Worm (Caenorhabditis elegans): ENCODE measurements around the gene T10B10.4.

The T10B10.4 gene

DNA sequence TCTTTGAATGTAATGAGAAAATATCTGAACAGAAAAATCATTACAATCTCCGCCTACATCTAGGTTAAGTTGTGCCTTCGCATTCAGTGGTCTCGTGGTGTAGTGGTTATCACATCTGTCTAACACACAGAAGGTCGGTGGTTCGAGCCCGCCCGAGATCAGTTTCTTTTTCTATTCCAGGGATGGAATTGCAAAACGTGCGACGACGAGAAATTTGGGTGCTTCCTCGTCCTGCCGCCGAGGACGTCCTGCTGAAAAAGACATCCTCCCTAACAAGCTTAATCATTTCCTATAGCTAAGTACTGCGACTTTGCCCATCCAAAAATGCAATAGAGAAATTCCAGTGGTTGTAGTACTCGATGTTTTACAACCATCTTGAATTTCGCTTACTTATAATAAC is 46.1 kb downstream of the T10B10.4 start:
- TF ChIP-seq flt-1 (GFP tag; IDR thresholded peaks at IDR 0.05) (peak; percentile 60; the same call in 1 of the 2 replicates), klf-2 (GFP tag; conservative IDR thresholded peaks at IDR 0.05) (0 out of 2 replicates have a peak, but pooled peaks have one; percentile 16), tab-1 (GFP tag; IDR thresholded peaks at IDR 0.05) (no peak)

DNA sequence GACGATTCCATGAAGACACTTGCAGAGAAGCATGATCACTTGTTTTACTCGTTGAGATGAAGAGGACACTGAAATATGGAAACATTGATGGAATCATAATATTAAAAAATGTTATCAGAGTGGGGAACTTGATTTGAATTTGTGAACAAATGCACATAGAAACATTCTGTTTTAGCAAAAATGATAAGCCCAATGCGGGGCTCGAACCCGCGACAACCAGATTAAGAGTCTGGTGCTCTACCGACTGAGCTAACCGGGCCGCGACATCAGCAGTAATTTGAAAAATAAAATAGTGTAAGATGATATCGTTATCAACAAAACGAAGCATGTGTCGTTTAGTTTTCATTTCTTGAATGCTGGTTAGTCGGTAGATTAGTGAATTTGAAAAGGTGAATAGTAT is 51.2 kb downstream of the T10B10.4 start:
- TF ChIP-seq klf-2 (GFP tag; conservative IDR thresholded peaks at IDR 0.05) (no peak), ztf-29 (GFP tag; IDR thresholded peaks at IDR 0.05) (no peak), tab-1 (GFP tag; IDR thresholded peaks at IDR 0.05) (no peak), med-1 (GFP tag; optimal IDR thresholded peaks at IDR 0.05; ENCODE audit: insufficient read depth) (no peak), ztf-23 (GFP tag; IDR thresholded peaks at IDR 0.05) (no peak), cog-1 (tag; optimal IDR thresholded peaks at IDR 0.05) (no peak), T22C8.4 (GFP tag; IDR thresholded peaks at IDR 0.05) (no peak), flt-1 (GFP tag; IDR thresholded peaks at IDR 0.05) (no peak), ref-1 (GFP tag; conservative IDR thresholded peaks at IDR 0.05) (no peak)
